Worm (Caenorhabditis elegans) whole organism, young adult: ENCODE data around the gene Y116F11A.1.
A peak's percentile ranks its signal among the peaks of the same experiment; 100 is the strongest.

Experiments
- B0019.2 ChIP-seq: fragments of 200-800 bp; sonication (Bioruptor generic); conservative IDR thresholded peaks from 2 replicates; pipeline ENCODE4 v1.3.6; 2022; ENCODE audit warnings: missing genetic modification reagents, missing genetic modification characterization, missing compliant biosample characterization
- B0035.1 ChIP-seq: sonication (generic microtip); optimal IDR thresholded peaks from 2 replicates; lab custom pipeline; 2016; ENCODE audit warnings: missing genetic modification characterization, mild to moderate bottlenecking, missing compliant biosample characterization, missing genotype, missing genetic modification reagents
- B0336.3 ChIP-seq: fragments of 200-800 bp; sonication (Bioruptor generic); IDR thresholded peaks from 2 replicates; pipeline ENCODE4 v1.3.6; 2022; ENCODE audit warnings: missing genetic modification characterization, missing compliant biosample characterization
- F39B2.1 ChIP-seq: fragments of 200-800 bp; sonication (Bioruptor generic); IDR thresholded peaks from 2 replicates; pipeline ENCODE4 v1.3.6; 2022; ENCODE audit warnings: missing genetic modification reagents, missing genetic modification characterization, missing compliant biosample characterization
- F55B11.4 ChIP-seq: sonication (generic microtip); optimal IDR thresholded peaks from 2 replicates; lab custom pipeline; 2016; ENCODE audit warnings: missing compliant biosample characterization, missing genetic modification characterization, borderline replicate concordance; ENCODE audit not compliant: insufficient read depth
- F57C9.4 ChIP-seq: sonication (generic microtip); optimal IDR thresholded peaks from 2 replicates; lab custom pipeline; 2017; ENCODE audit warnings: mild to moderate bottlenecking, missing genetic modification characterization, missing compliant biosample characterization
- K12H6.12 ChIP-seq: fragments of 200-800 bp; sonication (Bioruptor generic); optimal IDR thresholded peaks from 2 replicates; lab custom pipeline; 2018; ENCODE audit warnings: mild to moderate bottlenecking, missing genetic modification characterization, missing compliant biosample characterization
- T26A5.8 ChIP-seq: sonication (generic microtip); optimal IDR thresholded peaks from 2 replicates; lab custom pipeline; 2016; ENCODE audit warnings: missing genetic modification characterization, missing compliant biosample characterization
- Y53F4B.3 ChIP-seq: fragments of 200-800 bp; sonication (Bioruptor generic); IDR thresholded peaks from 2 replicates; pipeline ENCODE4 v1.3.6; 2022; ENCODE audit warnings: missing genetic modification reagents, missing genetic modification characterization, missing compliant biosample characterization
- Y53G8AR.9 ChIP-seq: fragments of 200-800 bp; sonication (Bioruptor generic); conservative IDR thresholded peaks from 2 replicates; pipeline ENCODE4 v1.3.6; 2022; ENCODE audit warnings: missing genetic modification reagents, missing genetic modification characterization, missing compliant biosample characterization
- Y56A3A.18 ChIP-seq: fragments of 200-800 bp; sonication (Bioruptor generic); IDR thresholded peaks from 2 replicates; pipeline ENCODE4 v1.3.6; 2022; ENCODE audit warnings: missing genetic modification reagents, missing genetic modification characterization, missing compliant biosample characterization
- Y67H2A.10 ChIP-seq: fragments of 200-800 bp; sonication (Bioruptor generic); conservative IDR thresholded peaks from 2 replicates; pipeline ENCODE4 v1.3.6; 2022; ENCODE audit warnings: missing genetic modification reagents, missing genetic modification characterization, missing compliant biosample characterization
- ZK185.1 ChIP-seq: sonication (generic microtip); optimal IDR thresholded peaks from 2 replicates; lab custom pipeline; 2016; ENCODE audit warnings: mild to moderate bottlenecking, missing genetic modification characterization, missing compliant biosample characterization; ENCODE audit not compliant: poor library complexity, severe bottlenecking
- akir-1 ChIP-seq: fragments of 200-800 bp; sonication (Bioruptor generic); optimal IDR thresholded peaks from 2 replicates; lab custom pipeline; 2018; ENCODE audit warnings: mild to moderate bottlenecking, missing genetic modification characterization, moderate library complexity, missing compliant biosample characterization
- athp-1 ChIP-seq: sonication (generic microtip); optimal IDR thresholded peaks from 2 replicates; lab custom pipeline; 2017; ENCODE audit warnings: mild to moderate bottlenecking, missing genetic modification characterization, missing compliant biosample characterization
- bed-2 ChIP-seq: fragments of 200-800 bp; sonication (Bioruptor generic); IDR thresholded peaks from 2 replicates; pipeline ENCODE4 v1.3.6; 2022; ENCODE audit warnings: missing genetic modification reagents, missing genetic modification characterization, missing compliant biosample characterization
- cebp-1 ChIP-seq, 2 experiments: fragments of 200-800 bp in 1 of 2; sonication (Bioruptor generic) in 1 of 2; sonication (generic microtip) in 1 of 2; IDR thresholded peaks in 1 of 2; optimal IDR thresholded peaks in 1 of 2; 2 replicates each; pipeline versions ENCODE4 v1.3.6 to Lab custom; 2017 to 2022; ENCODE audit warnings: missing compliant biosample characterization in 2 of 2, missing genetic modification characterization in 2 of 2, mild to moderate bottlenecking in 1 of 2, missing genetic modification reagents in 1 of 2, moderate library complexity in 1 of 2
- cebp-2 ChIP-seq: fragments of 200-800 bp; sonication (Bioruptor generic); IDR thresholded peaks from 2 replicates; pipeline ENCODE4 v1.3.6; 2022; ENCODE audit warnings: missing genetic modification characterization, missing compliant biosample characterization
- ceh-58 ChIP-seq: fragments of 200-800 bp; sonication (Bioruptor generic); IDR thresholded peaks from 2 replicates; pipeline ENCODE4 v1.3.6; 2022; ENCODE audit warnings: missing genetic modification characterization, missing compliant biosample characterization
- egl-18 ChIP-seq: fragments of 200-800 bp; sonication (Bioruptor generic); IDR thresholded peaks from 2 replicates; pipeline ENCODE4 v1.3.6; 2022; ENCODE audit warnings: missing genetic modification reagents, missing genetic modification characterization, missing compliant biosample characterization
- ets-4 ChIP-seq: fragments of 200-800 bp; sonication (Bioruptor generic); optimal IDR thresholded peaks from 2 replicates; lab custom pipeline; 2018; ENCODE audit warnings: mild to moderate bottlenecking, missing genetic modification characterization, missing compliant biosample characterization
- fkh-3 ChIP-seq: sonication (generic microtip); optimal IDR thresholded peaks from 2 replicates; lab custom pipeline; 2016; ENCODE audit warnings: mild to moderate bottlenecking, missing genetic modification characterization, missing compliant biosample characterization
- gei-17 ChIP-seq: fragments of 200-800 bp; sonication (Bioruptor generic); optimal IDR thresholded peaks from 2 replicates; lab custom pipeline; 2018; ENCODE audit warnings: mild to moderate bottlenecking, missing genetic modification characterization, missing compliant biosample characterization
- hlh-12 ChIP-seq: sonication (generic microtip); optimal IDR thresholded peaks from 2 replicates; lab custom pipeline; 2016; ENCODE audit warnings: missing genetic modification characterization, missing compliant biosample characterization
- hrde-1 ChIP-seq: sonication (generic microtip); optimal IDR thresholded peaks from 2 replicates; lab custom pipeline; 2016; ENCODE audit warnings: missing genetic modification characterization, mild to moderate bottlenecking, missing compliant biosample characterization, moderate library complexity, missing genotype, missing genetic modification reagents, borderline replicate concordance
- let-607 ChIP-seq, 2 experiments: fragments of 200-800 bp in 1 of 2; sonication (Bioruptor generic) in 1 of 2; sonication (generic microtip) in 1 of 2; optimal IDR thresholded peaks; 2 replicates each; lab custom pipeline; 2016 to 2018; ENCODE audit warnings: mild to moderate bottlenecking in 2 of 2, missing compliant biosample characterization in 2 of 2, missing genetic modification characterization in 2 of 2, moderate library complexity in 2 of 2, missing genotype in 1 of 2
- lin-26 ChIP-seq: fragments of 200-800 bp; sonication (Bioruptor generic); IDR thresholded peaks from 2 replicates; pipeline ENCODE4 v1.3.6; 2022; ENCODE audit warnings: missing genetic modification reagents, missing genetic modification characterization, missing compliant biosample characterization
- lin-35 ChIP-seq, 3 experiments: fragments of 150-350 bp in 2 of 3; sonication (generic microtip) in 1 of 3; optimal IDR thresholded peaks; 2 replicates each; lab custom pipeline; 2014 to 2018; ENCODE audit warnings: missing biosample characterization in 3 of 3, missing genetic modification characterization in 3 of 3, missing genetic modification reagents in 3 of 3
- lin-40 ChIP-seq: sonication (generic microtip); optimal IDR thresholded peaks from 2 replicates; lab custom pipeline; 2016; ENCODE audit warnings: missing genetic modification characterization, mild to moderate bottlenecking, missing compliant biosample characterization, missing genotype, missing genetic modification reagents
- lir-1 ChIP-seq: fragments of 200-800 bp; sonication (Bioruptor generic); conservative IDR thresholded peaks from 2 replicates; pipeline ENCODE4 v1.3.6; 2022; ENCODE audit warnings: missing genetic modification reagents, missing genetic modification characterization, missing compliant biosample characterization
- lsy-27 ChIP-seq: sonication (generic microtip); optimal IDR thresholded peaks from 2 replicates; lab custom pipeline; 2017; ENCODE audit warnings: missing genetic modification characterization, mild to moderate bottlenecking, missing compliant biosample characterization, antibody characterized with exemption, missing genotype, borderline replicate concordance; ENCODE audit not compliant: insufficient read depth
- madf-10 ChIP-seq: sonication (generic microtip); optimal IDR thresholded peaks from 2 replicates; lab custom pipeline; 2016; ENCODE audit warnings: mild to moderate bottlenecking, missing genetic modification characterization, missing compliant biosample characterization
- mel-28 ChIP-seq: sonication (generic microtip); optimal IDR thresholded peaks from 2 replicates; lab custom pipeline; 2016; ENCODE audit warnings: borderline replicate concordance, mild to moderate bottlenecking, missing genetic modification characterization, missing compliant biosample characterization
- nhr-90 ChIP-seq: sonication (generic microtip); optimal IDR thresholded peaks from 2 replicates; lab custom pipeline; 2016; ENCODE audit warnings: missing genotype, mild to moderate bottlenecking, missing genetic modification characterization, missing compliant biosample characterization
- rcor-1 ChIP-seq: fragments of 200-800 bp; sonication (Bioruptor generic); IDR thresholded peaks from 2 replicates; pipeline ENCODE4 v1.3.6; 2022; ENCODE audit warnings: missing genetic modification reagents, missing genetic modification characterization, missing compliant biosample characterization
- repo-1 ChIP-seq: sonication (generic microtip); optimal IDR thresholded peaks from 2 replicates; lab custom pipeline; 2017; ENCODE audit warnings: mild to moderate bottlenecking, missing genetic modification characterization, missing compliant biosample characterization
- snpc-1.1 ChIP-seq: sonication (generic microtip); optimal IDR thresholded peaks from 2 replicates; lab custom pipeline; 2017; ENCODE audit warnings: missing genetic modification characterization, mild to moderate bottlenecking, missing compliant biosample characterization, antibody characterized with exemption, moderate library complexity, missing genotype, missing genetic modification reagents; ENCODE audit not compliant: insufficient read depth
- snpc-1.3 ChIP-seq: sonication (generic microtip); optimal IDR thresholded peaks from 2 replicates; lab custom pipeline; 2017; ENCODE audit warnings: missing genetic modification characterization, mild to moderate bottlenecking, missing compliant biosample characterization, antibody characterized with exemption, moderate library complexity, missing genotype, missing genetic modification reagents; ENCODE audit not compliant: insufficient read depth
- tbp1 ChIP-seq: fragments of 200-800 bp; sonication (Bioruptor generic); optimal IDR thresholded peaks from 2 replicates; lab custom pipeline; 2018; ENCODE audit warnings: mild to moderate bottlenecking, missing genetic modification characterization, missing compliant biosample characterization
- tbx-9 ChIP-seq: sonication (generic microtip); optimal IDR thresholded peaks from 2 replicates; lab custom pipeline; 2016; ENCODE audit warnings: borderline replicate concordance, missing genetic modification characterization, inconsistent platforms, missing compliant biosample characterization
- tlf-1 ChIP-seq: fragments of 200-800 bp; sonication (Bioruptor generic); optimal IDR thresholded peaks from 2 replicates; lab custom pipeline; 2018; ENCODE audit warnings: mild to moderate bottlenecking, missing genetic modification characterization, missing compliant biosample characterization
- unc-130 ChIP-seq: sonication (generic microtip); optimal IDR thresholded peaks from 2 replicates; lab custom pipeline; 2016; ENCODE audit warnings: missing genetic modification reagents, missing genetic modification characterization, missing compliant biosample characterization
- xnd-1 ChIP-seq: sonication (generic microtip); optimal IDR thresholded peaks from 2 replicates; lab custom pipeline; 2016; ENCODE audit warnings: missing genotype, missing genetic modification reagents, missing genetic modification characterization, missing compliant biosample characterization
- zim-3 ChIP-seq: sonication (generic microtip); optimal IDR thresholded peaks from 2 replicates; lab custom pipeline; 2017; ENCODE audit warnings: mild to moderate bottlenecking, missing genetic modification characterization, moderate library complexity, missing compliant biosample characterization
- ztf-22 ChIP-seq: fragments of 200-800 bp; sonication (Bioruptor generic); optimal IDR thresholded peaks from 2 replicates; lab custom pipeline; 2018; ENCODE audit warnings: mild to moderate bottlenecking, missing genetic modification characterization, moderate library complexity, missing compliant biosample characterization
- ztf-3 ChIP-seq: fragments of 200-800 bp; sonication (Bioruptor generic); optimal IDR thresholded peaks from 2 replicates; lab custom pipeline; 2018; ENCODE audit warnings: mild to moderate bottlenecking, missing genetic modification characterization, missing compliant biosample characterization
- ztf-6 ChIP-seq: fragments of 200-800 bp; sonication (Bioruptor generic); IDR thresholded peaks from 2 replicates; pipeline ENCODE4 v1.3.6; 2022; ENCODE audit warnings: missing genetic modification reagents, missing genetic modification characterization, missing compliant biosample characterization

Gene Y116F11A.1

DNA sequence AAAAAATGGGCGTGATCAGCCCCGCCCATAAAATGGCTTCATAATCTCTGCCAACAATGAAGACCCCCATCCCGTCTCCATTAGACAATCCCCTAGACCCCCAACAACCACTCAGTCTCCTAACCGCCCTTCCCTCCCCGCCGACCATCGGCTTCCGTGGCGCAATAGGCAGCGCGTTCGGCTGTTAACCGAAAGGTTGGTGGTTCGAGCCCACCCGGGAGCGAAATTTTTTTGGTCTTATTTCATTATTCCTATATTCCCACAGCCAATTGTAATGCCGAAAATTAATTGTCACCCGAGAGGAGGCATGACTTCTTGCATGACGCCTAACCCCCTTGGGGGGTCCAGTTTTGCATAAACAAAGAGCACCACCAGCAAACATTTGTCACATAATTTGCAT lies 7.5 kb upstream of the Y116F11A.1 start (continued):
- TF ChIP-seq ceh-58 (no peak), lin-26 (GFP tag; lab: Robert Waterston, UW) (0 out of 2 replicates have a peak, but pooled peaks have one; percentile 68), lin-35 (GFP tag; optimal IDR thresholded peaks at IDR 0.05; lab: Kevin White, UChicago) (no peak), B0019.2 (no peak), Y53F4B.3 (no peak), Y67H2A.10 (GFP tag; lab: Robert Waterston, UW) (no peak), nhr-90 (tag; lab: Kevin White, UChicago) (peak; percentile 4), zim-3 (tag; lab: Kevin White, UChicago) (peak; percentile 41), cebp-1 (GFP tag; IDR thresholded peaks at IDR 0.05; lab: Robert Waterston, UW) (no peak), cebp-1 (tag; optimal IDR thresholded peaks at IDR 0.05; lab: Kevin White, UChicago) (no peak), gei-17 (no peak), K12H6.12 (tag; lab: Kevin White, UChicago) (no peak), tlf-1 (no peak), ztf-3 (GFP tag; lab: Kevin White, UChicago) (no peak), T26A5.8 (tag; lab: Kevin White, UChicago) (no peak), hlh-12 (tag; lab: Kevin White, UChicago) (no peak), akir-1 (GFP tag; lab: Kevin White, UChicago) (no peak), B0336.3 (GFP tag; lab: Robert Waterston, UW) (no peak), fkh-3 (tag; lab: Kevin White, UChicago) (no peak), ets-4 (GFP tag; lab: Kevin White, UChicago) (no peak), unc-130 (GFP tag; lab: Kevin White, UChicago) (no peak), bed-2 (GFP tag; lab: Robert Waterston, UW) (no peak), rcor-1 (0 out of 2 replicates have a peak, but pooled peaks have one; percentile 42), F39B2.1 (GFP tag; lab: Robert Waterston, UW) (no peak), repo-1 (tag; lab: Kevin White, UChicago) (no peak), lin-40 (no peak), athp-1 (tag; lab: Kevin White, UChicago) (no peak), Y56A3A.18 (GFP tag; lab: Robert Waterston, UW) (no peak), ZK185.1 (tag; lab: Kevin White, UChicago) (no peak), xnd-1 (tag; lab: Kevin White, UChicago) (no peak), lsy-27 (tag; lab: Kevin White, UChicago) (peak; percentile 49), tbx-9 (tag; lab: Kevin White, UChicago) (no peak), cebp-2 (GFP tag; lab: Robert Waterston, UW) (no peak), B0035.1 (tag; lab: Kevin White, UChicago) (no peak), ztf-22 (GFP tag; lab: Kevin White, UChicago) (no peak), snpc-1.1 (tag; lab: Kevin White, UChicago) (no peak), let-607 (tag; optimal IDR thresholded peaks at IDR 0.05; lab: Kevin White, UChicago) (no peak), egl-18 (GFP tag; lab: Robert Waterston, UW) (no peak), F55B11.4 (no peak), mel-28 (tag; lab: Kevin White, UChicago) (no peak), Y53G8AR.9 (GFP tag; lab: Robert Waterston, UW) (no peak), madf-10 (tag; lab: Kevin White, UChicago) (peak; percentile 14), F57C9.4 (tag; lab: Kevin White, UChicago) (no peak), tbp1 (GFP tag; lab: Kevin White, UChicago) (peak; percentile 95), ztf-6 (GFP tag; lab: Robert Waterston, UW) (0 out of 2 replicates have a peak, but pooled peaks have one; percentile 7), hrde-1 (no peak), lir-1 (GFP tag; lab: Robert Waterston, UW) (no peak), snpc-1.3 (tag; lab: Kevin White, UChicago) (no peak)
